Fruit fly (Drosophila melanogaster): ENCODE results near the gene CG13631.
A peak's percentile ranks its signal among the peaks of the same experiment; 100 is the strongest.

CG13631 gene

DNA sequence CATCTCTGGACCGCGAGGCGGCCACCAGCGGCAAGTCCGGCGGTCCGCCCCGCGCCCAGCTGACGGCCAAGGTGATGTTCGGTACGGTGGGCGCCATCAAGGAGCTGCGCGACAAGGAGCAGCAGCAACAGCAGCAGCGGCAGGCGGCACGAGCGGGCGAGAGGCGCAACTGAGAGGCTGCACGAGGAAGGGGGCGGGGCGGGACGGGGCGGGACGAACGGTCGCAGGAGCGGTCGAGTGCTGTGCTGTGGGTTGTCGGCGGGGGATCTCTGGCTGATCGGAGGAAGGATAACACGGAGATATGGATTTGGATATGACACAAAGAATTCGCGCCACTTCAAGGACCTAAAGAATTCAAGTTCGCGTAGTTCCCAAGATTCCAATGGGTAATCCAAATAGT is 450 bp downstream of the CG13631 start:
- no peak for TF ChIP-seq Pif1A (GFP tag; optimal IDR thresholded peaks at IDR 0.05)

DNA sequence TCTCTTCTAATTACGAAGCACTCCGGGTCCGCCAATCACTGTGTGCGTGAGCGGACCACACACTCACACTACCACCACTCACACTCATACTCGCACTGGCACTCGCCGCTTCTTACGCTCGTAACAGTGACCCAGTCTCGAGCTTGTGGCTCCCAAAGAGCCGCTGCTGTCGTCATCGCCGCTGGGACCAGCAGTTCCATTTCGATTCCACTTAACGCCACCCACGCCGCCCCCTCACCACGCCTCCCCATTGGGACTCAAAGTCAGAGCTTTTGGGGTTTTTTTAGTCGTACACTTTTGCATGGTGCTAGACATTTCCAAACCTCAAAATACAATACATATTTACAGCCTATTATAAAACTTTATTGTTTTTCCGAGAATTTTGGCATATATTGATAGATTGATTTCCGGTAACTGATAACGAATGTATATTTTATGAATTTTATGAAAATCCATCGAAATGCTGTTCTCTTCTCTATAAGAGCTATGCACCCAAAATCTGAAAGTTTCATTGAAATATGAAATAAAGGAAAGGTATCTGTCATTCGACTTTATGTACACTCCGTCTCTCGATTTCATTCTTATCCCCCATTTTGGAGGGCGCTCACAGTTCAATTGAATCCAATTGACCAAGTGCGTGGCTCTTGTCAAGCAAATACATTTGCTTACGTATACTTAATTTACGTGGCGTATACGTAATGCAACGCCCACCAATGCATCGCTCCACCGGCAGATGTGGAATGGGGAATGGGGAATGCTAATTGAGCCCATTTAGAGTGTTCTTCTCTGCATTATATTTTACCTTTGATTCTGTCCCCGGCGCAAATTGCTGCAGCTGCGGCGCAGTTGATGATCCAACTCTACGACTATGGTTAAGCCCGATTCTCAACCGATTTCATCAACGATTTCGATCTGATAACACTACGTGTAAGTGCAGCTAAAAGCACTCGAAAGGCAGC is 2.4 kb downstream of the CG13631 start, which contains the start of gene CG42331:
TSS of gene CG42331 (plus strand) at position 909 of the 959 bp plus-strand sequence.
- TF ChIP-seq CG9948 (tag; optimal IDR thresholded peaks at IDR 0.05) = no peak
- no peak for TF ChIP-seq gl (tag; optimal IDR thresholded peaks at IDR 0.05)
- TF ChIP-seq CG17806 (tag; optimal IDR thresholded peaks at IDR 0.05) = no peak
- no peak for TF ChIP-seq CG8159 (tag; optimal IDR thresholded peaks at IDR 0.05)
- TF ChIP-seq EcR (GFP tag; optimal IDR thresholded peaks at IDR 0.05) = no peak
- no peak for TF ChIP-seq CG10348 (GFP tag; IDR thresholded peaks at IDR 0.05)
- TF ChIP-seq Pif1A (GFP tag; optimal IDR thresholded peaks at IDR 0.05) = no peak
- TF ChIP-seq fd96Ca (GFP tag; IDR thresholded peaks at IDR 0.05) = peak; percentile 47; the same call in 2 of the 3 replicates
- TF ChIP-seq Pif1B (GFP tag; optimal IDR thresholded peaks at IDR 0.05) = no peak
- no peak for TF ChIP-seq Snoo (tag; optimal IDR thresholded peaks at IDR 0.05)
- TF ChIP-seq CG4496 (GFP tag; IDR thresholded peaks at IDR 0.05) = 0 out of 3 replicates have a peak, but pooled peaks have one; percentile 17
- no peak for TF ChIP-seq CG32121 (GFP tag; IDR thresholded peaks at IDR 0.05)
- TF ChIP-seq Ets98B (GFP tag; IDR thresholded peaks at IDR 0.05) = no peak; the same call in 1 of the 2 replicates

DNA sequence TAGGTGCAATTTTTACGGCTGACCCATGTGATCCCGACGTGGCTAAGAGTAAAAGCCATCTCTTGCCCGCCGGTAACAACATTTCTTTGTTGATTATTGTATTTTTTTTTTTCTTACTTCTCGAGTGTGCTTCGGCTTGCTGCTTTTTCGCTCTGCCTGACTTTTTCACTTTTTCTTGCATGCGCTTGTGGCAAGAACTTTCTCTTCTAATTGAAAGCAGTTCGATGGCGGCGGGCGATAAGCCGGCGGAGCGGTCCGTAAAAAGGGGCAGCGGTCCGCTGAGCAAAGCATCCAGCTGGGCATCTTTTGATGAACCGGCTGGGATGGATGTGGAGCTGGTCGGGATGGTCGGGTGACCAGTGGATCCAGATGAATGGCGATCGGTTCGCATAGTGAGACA is 3.9 kb downstream of the CG13631 start:
- no peak for TF ChIP-seq EcR (GFP tag; optimal IDR thresholded peaks at IDR 0.05)
- no peak for TF ChIP-seq CG4496 (GFP tag; IDR thresholded peaks at IDR 0.05)
- TF ChIP-seq D1 (tag; optimal IDR thresholded peaks at IDR 0.05) = no peak
- TF ChIP-seq rn (GFP tag; IDR thresholded peaks at IDR 0.05) = no peak
- no peak for TF ChIP-seq CG8301 (tag; optimal IDR thresholded peaks at IDR 0.05)
- no peak for TF ChIP-seq CG10348 (GFP tag; IDR thresholded peaks at IDR 0.05)
- TF ChIP-seq Snoo (tag; optimal IDR thresholded peaks at IDR 0.05) = no peak
- TF ChIP-seq CG32121 (GFP tag; IDR thresholded peaks at IDR 0.05) = no peak
- no peak for TF ChIP-seq Ets98B (GFP tag; IDR thresholded peaks at IDR 0.05)
- no peak for TF ChIP-seq CG15710 (tag; optimal IDR thresholded peaks at IDR 0.05)
- no peak for TF ChIP-seq CG14655 (GFP tag; optimal IDR thresholded peaks at IDR 0.05)

DNA sequence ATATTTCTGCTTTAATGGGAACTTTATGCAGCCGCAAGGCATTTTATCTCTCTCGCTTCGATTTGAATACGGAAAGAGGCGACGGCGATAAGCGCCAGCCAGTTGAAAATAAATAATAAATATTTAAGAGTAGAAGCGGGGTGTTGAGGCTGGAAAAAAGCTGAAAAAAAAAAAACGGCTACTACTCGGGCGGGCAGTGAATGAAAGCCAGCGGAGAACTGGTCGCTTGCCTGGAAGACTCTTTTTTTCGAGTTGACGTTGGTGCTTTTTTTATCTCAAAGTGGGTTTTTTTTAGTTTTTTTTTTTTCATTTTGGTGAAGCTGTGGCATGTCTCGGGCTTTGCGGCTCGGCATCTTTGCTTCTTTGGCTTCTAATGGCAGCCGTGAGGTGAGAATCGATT is 4.3 kb downstream of the CG13631 start:
- TF ChIP-seq CG4496 (GFP tag; IDR thresholded peaks at IDR 0.05) (peak; percentile 40; the same call in 1 of the 3 replicates), CG17806 (tag; optimal IDR thresholded peaks at IDR 0.05) (no peak), CG13204 (GFP tag; optimal IDR thresholded peaks at IDR 0.05) (no peak), Snoo (tag; optimal IDR thresholded peaks at IDR 0.05) (no peak), rn (GFP tag; IDR thresholded peaks at IDR 0.05) (peak; percentile 31; the same call in 1 of the 2 replicates), Pif1B (GFP tag; optimal IDR thresholded peaks at IDR 0.05) (no peak), CG12605 (GFP tag; IDR thresholded peaks at IDR 0.05) (no peak; the same call in 1 of the 2 replicates), CG9948 (tag; optimal IDR thresholded peaks at IDR 0.05) (no peak), CG8301 (tag; optimal IDR thresholded peaks at IDR 0.05) (no peak), CG14655 (GFP tag; optimal IDR thresholded peaks at IDR 0.05) (peak; percentile 26), gl (tag; optimal IDR thresholded peaks at IDR 0.05) (no peak), Pif1A (GFP tag; optimal IDR thresholded peaks at IDR 0.05) (peak; percentile 1), EcR (GFP tag; optimal IDR thresholded peaks at IDR 0.05) (no peak), CG8159 (tag; optimal IDR thresholded peaks at IDR 0.05) (no peak), CG10348 (GFP tag; IDR thresholded peaks at IDR 0.05) (no peak), Ets98B (GFP tag; IDR thresholded peaks at IDR 0.05) (no peak), CG15710 (tag; optimal IDR thresholded peaks at IDR 0.05) (no peak)

DNA sequence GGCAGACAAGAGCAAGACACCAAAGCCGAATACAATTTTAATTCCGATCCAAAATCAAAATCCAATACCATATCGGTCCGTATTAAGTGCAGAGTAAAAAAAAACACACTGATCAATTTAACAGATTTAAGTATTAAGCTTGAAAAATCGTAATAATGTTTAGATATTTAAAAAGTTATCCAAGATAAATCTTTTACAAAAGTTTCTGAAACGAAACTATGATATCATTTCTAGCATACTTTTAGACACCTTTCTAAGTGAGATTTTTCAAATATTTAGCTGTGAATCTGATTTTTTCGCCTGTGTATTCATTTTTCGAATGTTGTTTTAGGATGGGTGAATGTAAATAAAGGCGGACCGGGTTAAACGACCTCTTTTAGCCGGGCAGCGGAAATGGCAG is 8.0 kb downstream of the CG13631 start:
- TF ChIP-seq CG8301 (tag; optimal IDR thresholded peaks at IDR 0.05) (no peak), CG10348 (GFP tag; IDR thresholded peaks at IDR 0.05) (no peak), Snoo (tag; optimal IDR thresholded peaks at IDR 0.05) (no peak), rn (GFP tag; IDR thresholded peaks at IDR 0.05) (no peak)

DNA sequence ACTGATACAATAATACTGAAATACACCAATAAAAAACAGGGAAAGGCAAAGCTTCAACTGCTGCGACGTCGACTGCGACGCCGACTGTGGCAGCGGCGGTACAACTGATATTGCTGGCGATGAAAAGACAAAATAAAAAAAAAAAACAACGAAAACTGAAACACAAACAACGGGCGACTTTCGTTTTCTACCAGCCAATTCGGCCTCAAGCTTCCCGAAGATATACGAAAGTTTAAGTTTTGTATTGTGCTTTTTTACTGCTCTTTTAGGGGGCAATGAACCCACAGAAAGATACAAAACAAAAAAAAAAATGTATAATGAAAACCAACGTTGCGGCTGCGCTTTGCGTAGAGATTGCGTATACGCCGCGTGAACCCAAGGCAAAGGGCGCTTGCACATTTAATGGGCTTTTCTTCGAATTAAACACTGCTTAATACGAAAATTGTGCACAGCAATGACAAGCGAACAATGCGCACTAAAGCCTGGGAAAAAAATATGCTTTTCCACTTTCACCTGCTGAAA is 9.1 kb downstream of the CG13631 start:
- no peak for TF ChIP-seq EcR (GFP tag; optimal IDR thresholded peaks at IDR 0.05)

DNA sequence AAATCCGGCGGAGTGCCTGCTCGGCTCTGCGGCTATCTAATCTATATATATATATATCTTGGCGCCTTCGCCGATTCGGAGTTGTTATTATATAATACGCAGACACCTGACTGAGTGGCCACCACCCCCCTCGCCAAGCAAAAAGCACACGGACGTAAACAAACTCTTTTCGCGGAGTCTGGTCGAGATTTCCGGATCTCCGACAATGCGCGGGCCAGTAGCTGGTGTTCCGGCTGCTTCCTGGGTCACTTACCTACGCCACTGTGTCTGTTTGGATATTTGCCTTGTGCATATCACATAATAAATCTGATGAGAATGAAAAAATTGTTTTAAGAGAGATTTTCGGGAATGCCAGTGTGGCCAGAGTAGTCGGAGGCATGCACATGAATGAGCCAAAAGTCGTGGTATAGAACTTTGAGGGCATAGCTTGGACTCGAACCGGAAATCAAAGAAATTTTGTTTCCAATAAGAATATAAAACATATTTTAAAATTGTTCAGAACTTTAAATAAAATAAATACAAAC is 18.0 kb downstream of the CG13631 start, which contains the start of gene CG5805:
TSS of gene CG5805 (minus strand) at position 380 of the 524 bp plus-strand sequence.
- TF ChIP-seq CG34367 (tag; optimal IDR thresholded peaks at IDR 0.05) (peak; percentile 57), CG12605 (GFP tag; IDR thresholded peaks at IDR 0.05) (peak; percentile 20; the same call in 1 of the 2 replicates), CG13204 (GFP tag; optimal IDR thresholded peaks at IDR 0.05) (no peak), CG14655 (GFP tag; optimal IDR thresholded peaks at IDR 0.05) (peak; percentile 43), Snoo (tag; optimal IDR thresholded peaks at IDR 0.05) (peak; percentile 84), CG15710 (tag; optimal IDR thresholded peaks at IDR 0.05) (peak; percentile 38), Pif1A (GFP tag; optimal IDR thresholded peaks at IDR 0.05) (peak; percentile 45), rn (GFP tag; IDR thresholded peaks at IDR 0.05) (0 out of 2 replicates have a peak, but pooled peaks have one; percentile 7), D1 (tag; optimal IDR thresholded peaks at IDR 0.05) (no peak), EcR (GFP tag; optimal IDR thresholded peaks at IDR 0.05) (peak; percentile 56), gl (tag; optimal IDR thresholded peaks at IDR 0.05) (peak; percentile 22), Pif1B (GFP tag; optimal IDR thresholded peaks at IDR 0.05) (peak; percentile 24), fd96Ca (GFP tag; IDR thresholded peaks at IDR 0.05) (no peak), CG10348 (GFP tag; IDR thresholded peaks at IDR 0.05) (no peak), CG9948 (tag; optimal IDR thresholded peaks at IDR 0.05) (peak; percentile 4), CG17806 (tag; optimal IDR thresholded peaks at IDR 0.05) (peak; percentile 16), Ets98B (GFP tag; IDR thresholded peaks at IDR 0.05) (peak; percentile 47; the same call in 1 of the 2 replicates), CG32121 (GFP tag; IDR thresholded peaks at IDR 0.05) (no peak), CG4496 (GFP tag; IDR thresholded peaks at IDR 0.05) (peak; percentile 85), CG8301 (tag; optimal IDR thresholded peaks at IDR 0.05) (no peak), CG8159 (tag; optimal IDR thresholded peaks at IDR 0.05) (peak; percentile 50)
